Fruit fly (Drosophila melanogaster): Measurements from ENCODE around the gene Acbp5.
A peak's percentile ranks its signal among the peaks of the same experiment; 100 is the strongest.

Gene Acbp5

dm6 chr3L:8763037-8763454 is 25.3 kb downstream of the Acbp5 start:
- TF ChIP-seq ara (GFP tag; IDR thresholded peaks at IDR 0.05) (peak; percentile 15; the same call in 1 of the 2 replicates), unpg (GFP tag; optimal IDR thresholded peaks at IDR 0.05) (peak; percentile 45), Mad (GFP tag; optimal IDR thresholded peaks at IDR 0.05) (no peak), CG7357 (GFP tag; IDR thresholded peaks at IDR 0.05) (no peak), CG3065 (GFP tag; optimal IDR thresholded peaks at IDR 0.05) (no peak), sisA (GFP tag; IDR thresholded peaks at IDR 0.05) (peak; percentile 45; the same call in 1 of the 2 replicates), Awh (GFP tag; IDR thresholded peaks at IDR 0.05) (peak; percentile 39; the same call in 1 of the 2 replicates), oc (tag; optimal IDR thresholded peaks at IDR 0.05) (peak; percentile 27), dm (GFP tag; optimal IDR thresholded peaks at IDR 0.05) (peak; percentile 5), Oli (tag; optimal IDR thresholded peaks at IDR 0.05) (peak; percentile 32), insv (GFP tag; optimal IDR thresholded peaks at IDR 0.05) (no peak), CG10462 (GFP tag; optimal IDR thresholded peaks at IDR 0.05) (peak; percentile 14), tio (GFP tag; optimal IDR thresholded peaks at IDR 0.05) (peak; percentile 28), Dad (GFP tag; optimal IDR thresholded peaks at IDR 0.05) (no peak), CG18764 (GFP tag; optimal IDR thresholded peaks at IDR 0.05) (no peak), CG17361 (GFP tag; IDR thresholded peaks at IDR 0.05) (peak; percentile 54; the same call in 1 of the 3 replicates), CG4617 (GFP tag; optimal IDR thresholded peaks at IDR 0.05; ENCODE audit: borderline replicate concordance) (no peak), CG34224 (GFP tag; IDR thresholded peaks at IDR 0.05; ENCODE audit: partially characterized antibody) (peak; percentile 65), cato (GFP tag; optimal IDR thresholded peaks at IDR 0.05; ENCODE audit: borderline replicate concordance) (no peak), lab (GFP tag; optimal IDR thresholded peaks at IDR 0.05) (peak; percentile 26), Gsc (GFP tag; IDR thresholded peaks at IDR 0.05) (no peak), p53 (GFP tag; optimal IDR thresholded peaks at IDR 0.05) (no peak), cad (GFP tag; optimal IDR thresholded peaks at IDR 0.05) (no peak), D (optimal IDR thresholded peaks at IDR 0.05) (no peak), D (GFP tag; optimal IDR thresholded peaks at IDR 0.05) (peak; percentile 7), twi (tag; optimal IDR thresholded peaks at IDR 0.05) (no peak), eyg (GFP tag; optimal IDR thresholded peaks at IDR 0.05) (no peak), CG6854 (GFP tag; optimal IDR thresholded peaks at IDR 0.05) (no peak), ranshi (GFP tag; IDR thresholded peaks at IDR 0.05) (0 out of 2 replicates have a peak, but pooled peaks have one; percentile 33), tgo (GFP tag; IDR thresholded peaks at IDR 0.05) (peak; percentile 36; the same call in 1 of the 3 replicates), Mrtf (GFP tag; IDR thresholded peaks at IDR 0.05) (peak; percentile 72; the same call in 2 of the 3 replicates), Taf1 (GFP tag; IDR thresholded peaks at IDR 0.05) (no peak), gem (tag; optimal IDR thresholded peaks at IDR 0.05) (peak; percentile 60), slou (GFP tag; optimal IDR thresholded peaks at IDR 0.05) (no peak), slbo (GFP tag; IDR thresholded peaks at IDR 0.05) (peak; percentile 74), Chrac-16 (GFP tag; optimal IDR thresholded peaks at IDR 0.05) (peak; percentile 14), CG1647 (GFP tag; optimal IDR thresholded peaks at IDR 0.05) (no peak), CG11085 (GFP tag; IDR thresholded peaks at IDR 0.05) (0 out of 2 replicates have a peak, but pooled peaks have one; percentile 44), pzg (GFP tag; optimal IDR thresholded peaks at IDR 0.05) (no peak), CG4820 (GFP tag; optimal IDR thresholded peaks at IDR 0.05) (no peak), CG10543 (GFP tag; optimal IDR thresholded peaks at IDR 0.05) (peak; percentile 60), CHES-1-like (GFP tag; optimal IDR thresholded peaks at IDR 0.05) (peak; percentile 35), Side (GFP tag; optimal IDR thresholded peaks at IDR 0.05) (no peak), CG10321 (GFP tag; IDR thresholded peaks at IDR 0.05) (no peak), CG1024 (GFP tag; IDR thresholded peaks at IDR 0.05) (no peak), otp (GFP tag; IDR thresholded peaks at IDR 0.05) (no peak), ewg (GFP tag; optimal IDR thresholded peaks at IDR 0.05) (peak; percentile 33), tna (GFP tag; IDR thresholded peaks at IDR 0.05; ENCODE audit: partially characterized antibody) (peak; percentile 91), Gug (GFP tag; IDR thresholded peaks at IDR 0.05) (peak; percentile 19; the same call in 1 of the 4 replicates), phol (tag; optimal IDR thresholded peaks at IDR 0.05) (peak; percentile 4), Six4 (GFP tag; optimal IDR thresholded peaks at IDR 0.05) (no peak), CG11398 (GFP tag; optimal IDR thresholded peaks at IDR 0.05) (peak; percentile 17)

Measured in whole organism, embryonic.